Fruit fly (Drosophila melanogaster) whole organism, wandering third instar larva: Measurements from ENCODE around the gene TfIIEbeta.

ENCODE experiments used
- Abd-B ChIP-seq: fragments of >200 bp; optimal IDR thresholded peaks from 2 replicates; lab custom pipeline; 2017; ENCODE audit warnings: missing biosample characterization, missing genetic modification characterization
- Dfd ChIP-seq: fragments of >200 bp; optimal IDR thresholded peaks from 2 replicates; lab custom pipeline; 2017; ENCODE audit warnings: missing biosample characterization, missing genetic modification characterization
- Dif ChIP-seq: fragments of 200-275, 200-300 bp; sonication (Bioruptor generic); optimal IDR thresholded peaks from 2 replicates; lab custom pipeline; 2018; ENCODE audit warnings: missing biosample characterization, missing genetic modification characterization; ENCODE audit not compliant: partially characterized antibody
- Hnf4 ChIP-seq: fragments of 200-800 bp; sonication (Bioruptor generic); optimal IDR thresholded peaks from 2 replicates; lab custom pipeline; 2016; ENCODE audit warnings: missing biosample characterization, mild to moderate bottlenecking, missing genetic modification characterization
- Mio ChIP-seq: sonication (Bioruptor generic); optimal IDR thresholded peaks from 2 replicates; lab custom pipeline; 2016; ENCODE audit warnings: missing biosample characterization, missing genetic modification characterization
- Rel ChIP-seq, 2 experiments: fragments of 200-800 bp; sonication (Bioruptor generic) in 1 of 2; optimal IDR thresholded peaks; 2 replicates in 1 of 2; 3 replicates in 1 of 2; lab custom pipeline; 2016 to 2019; ENCODE audit warnings: mild to moderate bottlenecking in 2 of 2, missing biosample characterization in 2 of 2, missing genetic modification characterization in 2 of 2, moderate library complexity in 1 of 2
- foxo ChIP-seq, 2 experiments: fragments of 200-800 bp; sonication (Bioruptor generic); optimal IDR thresholded peaks; 2 replicates in 1 of 2; 3 replicates in 1 of 2; lab custom pipeline; 2016 to 2017; ENCODE audit warnings: missing biosample characterization in 2 of 2, missing genetic modification characterization in 2 of 2
- fru ChIP-seq: fragments of 200-800 bp; sonication (Bioruptor generic); optimal IDR thresholded peaks from 3 replicates; lab custom pipeline; 2016; ENCODE audit warnings: missing biosample characterization, mild to moderate bottlenecking, missing genetic modification characterization
- jim ChIP-seq: fragments of 175-275, 200-325 bp; sonication (Bioruptor generic); optimal IDR thresholded peaks from 2 replicates; lab custom pipeline; 2016; ENCODE audit warnings: missing biosample characterization, mild to moderate bottlenecking, missing genetic modification characterization
- pan ChIP-seq: fragments of >200 bp; optimal IDR thresholded peaks from 2 replicates; lab custom pipeline; 2017
- psq ChIP-seq: fragments of 200-800 bp; sonication (Bioruptor generic); optimal IDR thresholded peaks from 3 replicates; lab custom pipeline; 2017; ENCODE audit warnings: missing biosample characterization, mild to moderate bottlenecking, missing genetic modification characterization, moderate library complexity
- sage ChIP-seq: fragments of 200-800 bp; sonication (Bioruptor generic); optimal IDR thresholded peaks from 2 replicates; lab custom pipeline; 2016; ENCODE audit warnings: missing biosample characterization, mild to moderate bottlenecking, missing genetic modification characterization
- usp ChIP-seq: fragments of >200 bp; optimal IDR thresholded peaks from 2 replicates; lab custom pipeline; 2017; ENCODE audit warnings: missing biosample characterization, missing genetic modification characterization

DNA sequence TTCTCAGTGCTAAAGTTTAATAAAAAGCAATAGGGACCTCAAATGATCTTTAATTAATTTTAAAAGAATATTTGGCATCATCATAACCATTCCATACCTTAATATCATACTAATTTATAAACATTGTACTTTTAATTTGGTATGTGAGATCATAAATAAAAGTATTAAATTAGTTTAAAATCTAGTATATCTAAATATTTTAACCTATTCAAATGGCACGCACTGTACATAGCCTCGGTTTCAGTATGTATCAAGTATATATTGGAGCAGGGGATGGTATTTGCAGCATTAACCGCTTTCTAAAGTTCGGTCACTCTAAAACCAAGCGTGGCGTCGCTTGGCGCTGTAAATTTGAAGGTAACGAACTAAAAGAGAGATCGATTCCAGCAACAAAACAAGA, 44.4 kb upstream of the TfIIEbeta start, which contains the start of gene pav:
- no peak for TF ChIP-seq psq
- TF ChIP-seq Dfd (GFP tag; lab: Kevin White, UChicago), result no peak
- no peak for TF ChIP-seq Dif
- TF ChIP-seq jim (GFP tag; lab: Kevin White, UChicago), result no peak
- no peak for TF ChIP-seq Mio (GFP tag; lab: Kevin White, UChicago)
- no peak for TF ChIP-seq usp
- no peak for TF ChIP-seq foxo (GFP tag; optimal IDR thresholded peaks at IDR 0.05; lab: Kevin White, UChicago)
- no peak for TF ChIP-seq pan (lab: Kevin White, UChicago)
- TF ChIP-seq Abd-B (GFP tag; lab: Kevin White, UChicago), result no peak
- no peak for TF ChIP-seq Hnf4 (GFP tag; lab: Kevin White, UChicago)
- TF ChIP-seq Rel (GFP tag; optimal IDR thresholded peaks at IDR 0.05; lab: Kevin White, UChicago), result no peak
- no peak for TF ChIP-seq Rel (tag; optimal IDR thresholded peaks at IDR 0.05; lab: Kevin White, UChicago)
- no peak for TF ChIP-seq sage (GFP tag; lab: Kevin White, UChicago)
- TF ChIP-seq fru (GFP tag; lab: Kevin White, UChicago), result no peak
